Worm (Caenorhabditis elegans) whole organism, midembryonic: ENCODE measurements around the gene C06B8.7.

Source experiments
- T22C8.4 ChIP-seq: fragments of 200-800 bp; sonication (Bioruptor generic); IDR thresholded peaks from 2 replicates; pipeline ENCODE4 v1.3.6; 2022; ENCODE audit warnings: missing genetic modification characterization, missing compliant biosample characterization
- cog-1 ChIP-seq: sonication (generic microtip); optimal IDR thresholded peaks from 2 replicates; lab custom pipeline; 2016; ENCODE audit warnings: missing genetic modification characterization, missing compliant biosample characterization
- flt-1 ChIP-seq: fragments of 200-800 bp; sonication (Bioruptor generic); IDR thresholded peaks from 2 replicates; pipeline ENCODE4 v1.3.6; 2022; ENCODE audit warnings: missing genetic modification characterization, missing compliant biosample characterization
- klf-2 ChIP-seq: fragments of 200-800 bp; sonication (Bioruptor generic); conservative IDR thresholded peaks from 2 replicates; pipeline ENCODE4 v1.3.6; 2022; ENCODE audit warnings: missing genetic modification reagents, missing genetic modification characterization, missing compliant biosample characterization
- med-1 ChIP-seq: sonication (generic microtip); optimal IDR thresholded peaks from 2 replicates; lab custom pipeline; 2017; ENCODE audit warnings: missing genetic modification characterization, mild to moderate bottlenecking, missing compliant biosample characterization, antibody characterized with exemption, missing genetic modification reagents; ENCODE audit not compliant: insufficient read depth
- ref-1 ChIP-seq: fragments of 200-800 bp; sonication (Bioruptor generic); conservative IDR thresholded peaks from 2 replicates; pipeline ENCODE4 v1.3.6; 2022; ENCODE audit warnings: missing genetic modification reagents, missing genetic modification characterization, missing compliant biosample characterization
- tab-1 ChIP-seq: fragments of 200-800 bp; sonication (Bioruptor generic); IDR thresholded peaks from 2 replicates; pipeline ENCODE4 v1.3.6; 2022; ENCODE audit warnings: missing genetic modification characterization, missing compliant biosample characterization
- ztf-23 ChIP-seq: fragments of 200-800 bp; sonication (Bioruptor generic); IDR thresholded peaks from 2 replicates; pipeline ENCODE4 v1.3.6; 2022; ENCODE audit warnings: missing genetic modification reagents, missing genetic modification characterization, missing compliant biosample characterization
- ztf-29 ChIP-seq: fragments of 200-800 bp; sonication (Bioruptor generic); IDR thresholded peaks from 2 replicates; pipeline ENCODE4 v1.3.6; 2022; ENCODE audit warnings: missing genetic modification reagents, missing genetic modification characterization, missing compliant biosample characterization

C06B8.7 gene

DNA sequence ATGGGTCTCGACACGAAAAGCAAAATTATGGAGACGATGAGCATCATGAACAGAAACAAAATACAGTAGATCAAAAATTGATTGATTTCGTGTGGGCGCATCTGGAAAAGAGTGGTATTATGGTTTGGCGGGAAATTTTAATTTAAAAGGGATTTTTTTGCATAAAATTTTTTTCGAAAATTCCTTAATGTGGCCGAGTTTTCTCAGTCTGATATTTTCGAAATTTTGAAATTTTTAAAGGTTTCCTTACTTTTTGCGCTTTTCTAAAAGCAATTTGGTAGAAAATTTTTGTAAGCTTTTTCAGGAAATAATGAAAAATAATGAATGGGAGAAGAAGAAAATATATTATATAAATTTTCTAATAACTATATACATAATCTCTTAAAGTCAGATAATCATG lies 35.3 kb downstream of the C06B8.7 start, which contains the start of gene F21A3.2:
Gene F21A3.2 (minus strand): TSS at position 101 of the 400 bp plus-strand sequence.
- TF ChIP-seq ref-1: no peak
- TF ChIP-seq cog-1 (tag; lab: Kevin White, UChicago): no peak
- TF ChIP-seq med-1 (GFP tag; lab: Kevin White, UChicago): no peak
- TF ChIP-seq tab-1 (GFP tag; lab: Robert Waterston, UW): no peak
- TF ChIP-seq klf-2: no peak
- no peak for TF ChIP-seq ztf-23
- TF ChIP-seq flt-1 (GFP tag; lab: Robert Waterston, UW): no peak
- TF ChIP-seq T22C8.4 (GFP tag; lab: Robert Waterston, UW): no peak
- no peak for TF ChIP-seq ztf-29 (GFP tag; lab: Robert Waterston, UW)

DNA sequence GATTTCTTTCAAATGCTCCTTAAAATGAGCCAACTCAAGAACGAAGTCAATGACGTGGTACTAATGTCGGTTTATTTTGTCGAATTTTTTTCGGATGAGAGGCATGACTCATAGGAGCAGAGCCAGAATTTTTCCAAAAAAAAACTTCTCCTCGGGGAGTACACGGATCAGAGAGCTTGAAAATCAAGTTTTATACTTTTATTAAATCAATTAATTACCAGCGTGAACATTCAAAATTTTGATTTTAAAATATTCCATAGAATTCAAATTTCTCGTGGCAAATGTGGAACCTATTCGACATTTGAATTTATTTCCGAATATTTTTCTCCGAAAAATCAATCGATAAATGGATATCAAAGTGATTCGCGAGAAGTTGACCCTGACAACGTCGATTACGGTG lies 37.8 kb downstream of the C06B8.7 start, which contains the start of gene F21A3.4:
Gene F21A3.4 (plus strand): TSS at position 301 of the 400 bp plus-strand sequence.
- TF ChIP-seq klf-2 (no peak), ztf-29 (GFP tag; lab: Robert Waterston, UW) (no peak), flt-1 (GFP tag; lab: Robert Waterston, UW) (no peak), cog-1 (tag; lab: Kevin White, UChicago) (no peak), ztf-23 (no peak), ref-1 (no peak), med-1 (GFP tag; lab: Kevin White, UChicago) (no peak), tab-1 (GFP tag; lab: Robert Waterston, UW) (no peak), T22C8.4 (GFP tag; lab: Robert Waterston, UW) (no peak)

DNA sequence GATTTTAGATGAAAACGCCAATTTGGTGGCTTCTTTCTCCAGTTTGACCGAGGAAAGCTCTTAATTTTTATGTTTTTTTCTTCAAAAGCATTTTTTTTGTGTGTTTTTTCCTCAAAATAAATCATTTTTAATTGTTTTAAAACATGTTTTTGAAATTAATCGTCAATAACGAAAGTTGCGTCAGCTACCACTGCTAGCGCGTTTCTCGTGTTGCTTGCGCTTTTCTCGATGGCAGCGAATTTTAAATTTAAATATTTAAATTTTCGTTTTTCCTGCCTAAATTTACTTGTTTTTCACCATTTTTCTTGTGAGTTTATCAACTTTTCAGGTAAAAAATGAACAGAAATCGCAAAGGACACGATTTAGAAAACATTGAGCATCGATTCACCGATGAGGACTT lies 39.4 kb downstream of the C06B8.7 start, which contains the start of gene prde-1:
Gene prde-1 (plus strand): TSS at position 322 of the 400 bp plus-strand sequence.
- TF ChIP-seq ztf-29 (GFP tag; lab: Robert Waterston, UW): no peak
- TF ChIP-seq ref-1: no peak
- no peak for TF ChIP-seq cog-1 (tag; lab: Kevin White, UChicago)
- TF ChIP-seq T22C8.4 (GFP tag; lab: Robert Waterston, UW): no peak
- TF ChIP-seq ztf-23: no peak
- TF ChIP-seq med-1 (GFP tag; lab: Kevin White, UChicago): no peak
- no peak for TF ChIP-seq flt-1 (GFP tag; lab: Robert Waterston, UW)
- no peak for TF ChIP-seq tab-1 (GFP tag; lab: Robert Waterston, UW)
- no peak for TF ChIP-seq klf-2

DNA sequence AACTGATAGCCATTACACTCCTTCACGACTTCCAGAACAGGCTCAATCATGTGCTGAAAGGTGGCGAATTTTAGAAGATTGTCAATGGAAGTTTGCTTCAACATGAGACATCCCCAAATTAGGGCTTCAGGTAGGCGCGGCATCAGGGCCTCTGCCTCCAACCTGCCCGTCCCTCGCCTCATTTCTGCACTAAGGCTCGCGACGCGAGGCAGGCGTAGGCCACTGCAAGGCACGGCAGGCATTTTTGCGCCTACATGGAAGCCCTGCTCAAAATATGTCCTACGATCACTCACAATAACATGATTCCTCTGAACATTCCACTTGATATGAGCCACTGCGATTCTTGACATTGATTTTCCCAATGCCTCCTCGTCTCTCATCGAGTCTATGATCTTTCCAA lies 44.7 kb downstream of the C06B8.7 start:
- no peak for TF ChIP-seq ref-1
- no peak for TF ChIP-seq flt-1 (GFP tag; lab: Robert Waterston, UW)
- TF ChIP-seq klf-2: no peak

DNA sequence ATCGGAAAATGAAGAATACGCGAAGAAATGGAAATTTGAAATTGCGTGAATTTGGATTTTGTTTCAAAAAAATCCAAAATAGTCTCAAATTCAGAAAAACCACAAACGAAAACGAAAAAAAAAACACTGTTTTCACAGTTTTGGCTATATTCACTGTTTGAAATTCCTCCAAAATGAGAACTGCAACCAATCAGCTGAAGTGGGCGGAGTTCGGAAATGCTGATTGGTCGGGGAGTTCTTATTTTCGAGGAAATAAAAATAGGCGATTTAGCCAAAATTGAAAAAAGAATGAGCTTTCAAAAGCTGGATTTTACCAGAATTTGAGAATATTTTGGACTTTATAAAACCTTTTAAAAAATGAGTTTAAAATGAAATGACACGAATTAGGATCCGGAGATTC lies 46.4 kb downstream of the C06B8.7 start, which contains the start of gene glb-14:
Gene glb-14 (minus strand): TSS at position 97 of the 400 bp plus-strand sequence.
- TF ChIP-seq flt-1 (GFP tag; lab: Robert Waterston, UW) (no peak), ztf-29 (GFP tag; lab: Robert Waterston, UW) (no peak), ztf-23 (no peak), tab-1 (GFP tag; lab: Robert Waterston, UW) (no peak), ref-1 (no peak), cog-1 (tag; lab: Kevin White, UChicago) (no peak), T22C8.4 (GFP tag; lab: Robert Waterston, UW) (no peak)

DNA sequence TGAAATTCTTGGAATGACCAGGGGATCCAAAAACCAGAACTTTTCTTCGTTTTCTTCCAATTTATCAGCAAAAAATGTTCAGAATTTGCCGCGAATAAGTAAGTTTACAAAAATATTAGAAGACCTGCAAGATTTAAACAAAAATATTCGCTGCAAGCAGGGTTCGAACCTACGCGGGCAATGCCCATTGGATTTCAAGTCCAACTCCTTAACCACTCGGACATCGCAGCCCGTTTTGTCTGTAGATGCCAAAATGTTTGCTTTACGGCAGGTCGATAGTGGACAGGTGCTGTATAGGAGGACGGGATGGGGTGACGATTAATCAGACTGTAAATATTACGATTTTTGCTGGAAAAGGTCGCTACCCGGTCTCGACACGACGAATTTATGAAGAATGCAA lies 49.2 kb downstream of the C06B8.7 start:
- peak; percentile 68; the same call in 1 of the 2 replicates for TF ChIP-seq flt-1 (GFP tag; lab: Robert Waterston, UW)
- 0 out of 2 replicates have a peak, but pooled peaks have one; percentile 43 for TF ChIP-seq klf-2
- 0 out of 2 replicates have a peak, but pooled peaks have one; percentile 24 for TF ChIP-seq ref-1
- TF ChIP-seq T22C8.4 (GFP tag; lab: Robert Waterston, UW): no peak

DNA sequence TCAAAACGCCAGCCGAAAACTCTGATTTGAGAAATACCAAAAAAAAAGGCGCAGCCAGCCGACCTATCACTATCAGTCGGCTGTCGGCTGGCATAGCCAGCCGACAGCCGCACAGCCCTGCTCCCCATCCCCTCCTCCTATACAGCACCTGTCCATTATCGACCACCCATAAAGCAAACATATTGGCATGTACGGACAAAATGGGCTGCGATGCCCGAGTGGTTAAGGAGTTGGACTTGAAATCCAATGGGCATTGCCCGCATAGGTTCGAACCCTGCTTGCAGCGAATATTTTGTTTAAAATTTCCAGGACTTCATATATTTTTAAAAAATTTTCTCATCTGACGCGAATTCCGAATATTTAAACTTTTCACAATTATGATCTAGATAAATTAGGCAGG lies 51.9 kb downstream of the C06B8.7 start:
- TF ChIP-seq ztf-23: 0 out of 2 replicates have a peak, but pooled peaks have one; percentile 25
- no peak; the same call in 1 of the 2 replicates for TF ChIP-seq flt-1 (GFP tag; lab: Robert Waterston, UW)

DNA sequence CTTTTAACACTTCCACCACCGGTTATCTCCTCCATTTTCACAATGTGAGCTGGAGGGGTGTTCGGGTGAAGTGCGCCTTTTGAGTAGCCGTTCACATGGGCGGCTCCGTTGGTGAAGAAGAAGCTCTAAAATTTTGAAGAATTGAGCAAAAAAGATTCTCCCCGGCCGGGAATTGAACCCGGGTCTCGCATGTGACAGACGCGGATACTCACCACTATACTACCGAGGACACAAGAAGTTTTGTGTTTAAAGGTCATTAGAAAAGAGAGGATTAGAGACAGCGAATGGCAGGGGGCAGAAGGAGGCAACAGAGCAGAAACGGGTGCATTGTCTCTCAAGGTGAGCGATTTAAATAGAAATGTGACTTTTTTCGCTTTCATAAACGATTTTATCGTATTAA lies 53.1 kb downstream of the C06B8.7 start:
- peak; percentile 89 for TF ChIP-seq T22C8.4 (GFP tag; lab: Robert Waterston, UW)
- TF ChIP-seq ztf-29 (GFP tag; lab: Robert Waterston, UW): peak; percentile 81
- TF ChIP-seq flt-1 (GFP tag; lab: Robert Waterston, UW): peak; percentile 95
- TF ChIP-seq ztf-23: peak; percentile 94
- peak; percentile 20 for TF ChIP-seq cog-1 (tag; lab: Kevin White, UChicago)
- peak; percentile 75 for TF ChIP-seq ref-1
- peak; percentile 93 for TF ChIP-seq tab-1 (GFP tag; lab: Robert Waterston, UW)
- TF ChIP-seq klf-2: peak; percentile 91
- TF ChIP-seq med-1 (GFP tag; lab: Kevin White, UChicago): peak; percentile 53

DNA sequence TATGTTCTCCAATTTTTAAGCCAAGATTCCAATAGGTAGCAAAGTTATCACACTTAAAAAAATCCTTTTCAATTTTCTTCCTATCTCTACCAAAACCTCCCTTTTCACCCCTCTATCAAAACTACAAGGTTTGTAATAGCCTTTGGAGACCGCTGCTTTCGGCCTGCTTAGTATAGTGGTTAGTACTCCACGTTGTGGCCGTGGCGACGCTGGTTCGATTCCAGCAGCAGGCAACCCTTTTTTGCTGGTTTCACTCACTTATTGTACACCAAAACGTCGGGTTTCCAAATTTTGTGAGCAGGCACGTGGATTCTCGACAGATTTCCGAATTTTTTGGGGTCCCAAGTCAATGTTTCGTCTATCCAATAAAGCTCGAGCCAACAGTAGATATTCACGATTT lies 55.3 kb downstream of the C06B8.7 start:
- TF ChIP-seq tab-1 (GFP tag; lab: Robert Waterston, UW): peak; percentile 81
- TF ChIP-seq cog-1 (tag; lab: Kevin White, UChicago): no peak
- TF ChIP-seq ztf-29 (GFP tag; lab: Robert Waterston, UW): peak; percentile 55; the same call in 1 of the 2 replicates
- TF ChIP-seq med-1 (GFP tag; lab: Kevin White, UChicago): no peak
- peak; percentile 86 for TF ChIP-seq flt-1 (GFP tag; lab: Robert Waterston, UW)
- no peak for TF ChIP-seq ref-1
- TF ChIP-seq klf-2: peak; percentile 50; the same call in 1 of the 2 replicates
- peak; percentile 73 for TF ChIP-seq ztf-23

DNA sequence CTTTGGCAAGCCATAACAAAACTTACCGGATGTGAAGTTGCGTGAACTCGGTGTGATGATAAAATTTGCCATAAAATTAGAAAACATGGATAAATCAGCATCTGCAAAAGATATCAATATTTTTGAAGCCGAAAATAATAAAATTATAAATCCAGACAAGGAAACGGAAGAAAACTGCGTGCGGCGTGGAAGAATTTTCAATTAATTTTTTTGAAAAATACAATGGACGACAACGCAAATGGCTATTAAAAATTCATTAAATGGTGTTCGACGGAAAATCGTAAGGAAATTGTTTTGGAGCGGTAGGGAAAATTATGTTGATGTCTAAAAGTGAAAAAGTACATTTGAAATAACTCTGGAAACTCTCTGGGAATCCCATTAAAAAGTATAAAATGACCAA lies 60.5 kb downstream of the C06B8.7 start, which contains the start of gene acr-18:
Gene acr-18 (minus strand): TSS at position 101 of the 400 bp plus-strand sequence.
- TF ChIP-seq tab-1 (GFP tag; lab: Robert Waterston, UW): no peak
- no peak for TF ChIP-seq ref-1
- no peak for TF ChIP-seq ztf-23
- no peak for TF ChIP-seq flt-1 (GFP tag; lab: Robert Waterston, UW)
- no peak for TF ChIP-seq T22C8.4 (GFP tag; lab: Robert Waterston, UW)
- TF ChIP-seq cog-1 (tag; lab: Kevin White, UChicago): no peak
- no peak for TF ChIP-seq klf-2
- no peak for TF ChIP-seq ztf-29 (GFP tag; lab: Robert Waterston, UW)
- no peak for TF ChIP-seq med-1 (GFP tag; lab: Kevin White, UChicago)
